Worm (Caenorhabditis elegans) whole organism, early embryonic: Measurements from ENCODE around the gene hil-2.

Experiments used
- B0310.2 ChIP-seq: sonication (generic microtip); optimal IDR thresholded peaks from 2 replicates; lab custom pipeline; 2016; ENCODE audit warnings: mild to moderate bottlenecking, missing genetic modification characterization, missing compliant biosample characterization
- F13C5.2 ChIP-seq: sonication (generic microtip); optimal IDR thresholded peaks from 2 replicates; lab custom pipeline; 2017; ENCODE audit warnings: mild to moderate bottlenecking, missing genetic modification characterization, inconsistent platforms, missing compliant biosample characterization
- ama-1 ChIP-seq: fragments of 150-350 bp; optimal IDR thresholded peaks from 2 replicates; lab custom pipeline; 2014
- ceh-13 ChIP-seq: fragments of 200-800 bp; sonication (Bioruptor generic); optimal IDR thresholded peaks from 2 replicates; lab custom pipeline; 2018; ENCODE audit warnings: mild to moderate bottlenecking, missing genetic modification characterization, missing compliant biosample characterization
- flt-1 ChIP-seq: fragments of 200-800 bp; sonication (Bioruptor generic); IDR thresholded peaks from 2 replicates; pipeline ENCODE4 v1.3.6; 2022; ENCODE audit warnings: missing genetic modification characterization, missing compliant biosample characterization
- hnd-1 ChIP-seq: sonication (generic microtip); optimal IDR thresholded peaks from 2 replicates; lab custom pipeline; 2016; ENCODE audit warnings: missing genetic modification characterization, missing compliant biosample characterization
- scrt-1 ChIP-seq: fragments of 200-800 bp; sonication (Bioruptor generic); IDR thresholded peaks from 2 replicates; pipeline ENCODE4 v1.3.6; 2022; ENCODE audit warnings: missing genetic modification characterization, missing compliant biosample characterization
- tbx-11 ChIP-seq: fragments of 200-800 bp; sonication (Bioruptor generic); IDR thresholded peaks from 2 replicates; pipeline ENCODE4 v1.3.6; 2022; ENCODE audit warnings: missing genetic modification characterization, missing compliant biosample characterization
- tbx-37 ChIP-seq: fragments of 200-800 bp; sonication (Bioruptor generic); conservative IDR thresholded peaks from 2 replicates; pipeline ENCODE4 v1.3.6; 2022; ENCODE audit warnings: missing genetic modification reagents, missing genetic modification characterization, missing compliant biosample characterization
- tra-4 ChIP-seq: sonication (generic microtip); optimal IDR thresholded peaks from 2 replicates; lab custom pipeline; 2017; ENCODE audit warnings: missing genetic modification characterization, missing compliant biosample characterization

DNA sequence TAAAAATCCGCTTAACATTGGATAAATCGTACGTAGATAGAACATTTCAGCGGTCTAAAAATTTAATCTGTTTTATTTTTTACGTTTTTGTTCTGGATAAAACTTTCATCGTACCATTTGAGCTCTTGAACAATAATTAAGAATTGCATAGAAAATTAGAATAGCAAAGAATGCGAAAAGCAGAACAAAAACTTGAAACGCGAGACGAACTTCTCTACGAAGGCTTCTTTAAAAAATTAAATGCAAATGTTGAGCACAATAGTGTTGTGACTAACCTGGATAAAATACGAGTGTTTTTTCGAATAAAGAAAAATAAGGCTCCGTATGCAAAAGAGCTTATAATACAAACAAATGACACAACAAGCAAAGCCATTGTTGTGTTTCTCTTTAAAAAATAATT, 5.5 kb downstream of the hil-2 start:
- TF ChIP-seq ama-1 (no peak), tbx-37 (no peak), flt-1 (GFP tag; lab: Robert Waterston, UW) (no peak), tbx-11 (GFP tag; lab: Robert Waterston, UW) (no peak), B0310.2 (tag; lab: Kevin White, UChicago) (no peak), scrt-1 (GFP tag; lab: Robert Waterston, UW) (no peak), F13C5.2 (tag; lab: Kevin White, UChicago) (no peak), hnd-1 (tag; lab: Kevin White, UChicago) (no peak), ceh-13 (GFP tag; lab: Kevin White, UChicago) (no peak), tra-4 (tag; lab: Kevin White, UChicago) (no peak)
